Fruit fly (Drosophila melanogaster) whole organism, embryonic: ENCODE results near the gene Grip91.
A peak's percentile ranks its signal among the peaks of the same experiment; 100 is the strongest.

Experiments
- CG10267 ChIP-seq: fragments of 200-800 bp; sonication (Bioruptor generic); optimal IDR thresholded peaks from 2 replicates; lab custom pipeline; 2018; ENCODE audit warnings: missing biosample characterization, mild to moderate bottlenecking, missing genetic modification characterization, moderate library complexity
- CG10321 ChIP-seq: fragments of 200-800 bp; sonication (Bioruptor generic); IDR thresholded peaks from 2 replicates; pipeline ENCODE4 v1.3.6; 2022; ENCODE audit warnings: missing biosample characterization, missing genetic modification characterization
- CG12071 ChIP-seq: fragments of 200-800 bp; sonication (Bioruptor generic); optimal IDR thresholded peaks from 3 replicates; lab custom pipeline; 2018; ENCODE audit warnings: missing biosample characterization, mild to moderate bottlenecking, missing genetic modification characterization
- CG13775 ChIP-seq: fragments of 200-800 bp; sonication (Bioruptor generic); optimal IDR thresholded peaks from 3 replicates; lab custom pipeline; 2017; ENCODE audit warnings: missing biosample characterization, mild to moderate bottlenecking, missing genetic modification characterization
- CG15073 ChIP-seq: fragments of 200-800 bp; sonication (Bioruptor generic); optimal IDR thresholded peaks from 2 replicates; lab custom pipeline; 2016; ENCODE audit warnings: missing biosample characterization, missing genetic modification characterization
- CG15269 ChIP-seq: fragments of 200-800 bp; sonication (Bioruptor generic); optimal IDR thresholded peaks from 2 replicates; lab custom pipeline; 2018; ENCODE audit warnings: missing biosample characterization, mild to moderate bottlenecking, missing genetic modification characterization, moderate library complexity
- CG15696 ChIP-seq: fragments of 200-800 bp; sonication (Bioruptor generic); optimal IDR thresholded peaks from 2 replicates; lab custom pipeline; 2019; ENCODE audit warnings: missing biosample characterization, mild to moderate bottlenecking, missing genetic modification characterization, moderate library complexity
- CG1603 ChIP-seq: fragments of 200-800 bp; sonication (Bioruptor generic); optimal IDR thresholded peaks from 2 replicates; lab custom pipeline; 2019; ENCODE audit warnings: missing biosample characterization, mild to moderate bottlenecking, missing genetic modification characterization, moderate library complexity
- CG1647 ChIP-seq: fragments of 200-800 bp; sonication (Bioruptor generic); optimal IDR thresholded peaks from 3 replicates; lab custom pipeline; 2016; ENCODE audit warnings: missing biosample characterization, missing genetic modification characterization
- CG16815 ChIP-seq: fragments of 200-800 bp; sonication (Bioruptor generic); optimal IDR thresholded peaks from 3 replicates; lab custom pipeline; 2017; ENCODE audit warnings: missing biosample characterization, mild to moderate bottlenecking, missing genetic modification characterization
- CG18476 ChIP-seq: fragments of 200-800 bp; sonication (Bioruptor generic); optimal IDR thresholded peaks from 2 replicates; lab custom pipeline; 2016; ENCODE audit warnings: missing biosample characterization, mild to moderate bottlenecking, missing genetic modification characterization
- CG2129 ChIP-seq: fragments of 200-800 bp; sonication (Bioruptor generic); IDR thresholded peaks from 2 replicates; pipeline ENCODE4 v1.3.6; 2022; ENCODE audit warnings: missing biosample characterization, missing genetic modification characterization; ENCODE audit not compliant: partially characterized antibody
- CG32772 ChIP-seq: fragments of 200-800 bp; sonication (Bioruptor generic); IDR thresholded peaks from 2 replicates; pipeline ENCODE4 v1.3.6; 2022; ENCODE audit warnings: missing biosample characterization, missing genetic modification characterization
- CG3838 ChIP-seq: fragments of 200-800 bp; sonication (Bioruptor generic); optimal IDR thresholded peaks from 3 replicates; lab custom pipeline; 2016; ENCODE audit warnings: missing biosample characterization, missing genetic modification characterization
- CG4360 ChIP-seq: fragments of 200-800 bp; sonication (Bioruptor generic); IDR thresholded peaks from 2 replicates; pipeline ENCODE4 v1.3.6; 2022; ENCODE audit warnings: missing biosample characterization, missing genetic modification characterization
- CG6175 ChIP-seq: fragments of 200-800 bp; sonication (Bioruptor generic); IDR thresholded peaks from 3 replicates; pipeline ENCODE4 v1.3.6; 2022; ENCODE audit warnings: missing biosample characterization, missing genetic modification characterization
- CG6689 ChIP-seq: fragments of 200-800 bp; sonication (Bioruptor generic); IDR thresholded peaks from 2 replicates; pipeline ENCODE4 v1.3.6; 2022; ENCODE audit warnings: missing biosample characterization, missing genetic modification characterization
- CG7987 ChIP-seq: fragments of 200-800 bp; sonication (Bioruptor generic); optimal IDR thresholded peaks from 2 replicates; lab custom pipeline; 2018; ENCODE audit warnings: missing biosample characterization, mild to moderate bottlenecking, missing genetic modification characterization, moderate library complexity
- CG8478 ChIP-seq: fragments of >200 bp; optimal IDR thresholded peaks from 2 replicates; lab custom pipeline; 2018
- CG9215 ChIP-seq: fragments of 200-800 bp; sonication (Bioruptor generic); IDR thresholded peaks from 2 replicates; pipeline ENCODE4 v1.3.6; 2022; ENCODE audit warnings: missing biosample characterization, missing genetic modification characterization
- CG9932 ChIP-seq: fragments of 200-800 bp; sonication (Bioruptor generic); IDR thresholded peaks from 2 replicates; pipeline ENCODE4 v1.3.6; 2022; ENCODE audit warnings: missing biosample characterization, missing genetic modification characterization
- Dad ChIP-seq: fragments of 200-800 bp; sonication (Bioruptor generic); optimal IDR thresholded peaks from 3 replicates; lab custom pipeline; 2016; ENCODE audit warnings: missing biosample characterization, missing genetic modification characterization
- Dip3 ChIP-seq: fragments of 200-800 bp; sonication (Bioruptor generic); optimal IDR thresholded peaks from 3 replicates; lab custom pipeline; 2016; ENCODE audit warnings: missing biosample characterization, missing genetic modification characterization
- Dp ChIP-seq: fragments of 200-800 bp; sonication (Bioruptor generic); optimal IDR thresholded peaks from 2 replicates; lab custom pipeline; 2018; ENCODE audit warnings: missing biosample characterization, mild to moderate bottlenecking, missing genetic modification characterization, moderate library complexity
- Dref ChIP-seq: fragments of 200-800 bp; sonication (Bioruptor generic); IDR thresholded peaks from 2 replicates; pipeline ENCODE4 v1.3.6; 2022; ENCODE audit warnings: missing biosample characterization, missing genetic modification characterization
- Ets65A ChIP-seq: fragments of 200-800 bp; sonication (Bioruptor generic); peaks from one replicate; lab custom pipeline; 2016; ENCODE audit warnings: missing biosample characterization, missing genetic modification characterization
- Fer3 ChIP-seq: fragments of 200-800 bp; sonication (Bioruptor generic); optimal IDR thresholded peaks from 2 replicates; lab custom pipeline; 2018; ENCODE audit warnings: missing biosample characterization, mild to moderate bottlenecking, missing genetic modification characterization, moderate library complexity
- Lhr ChIP-seq: fragments of 200-800 bp; sonication (Bioruptor generic); optimal IDR thresholded peaks from 3 replicates; lab custom pipeline; 2017; ENCODE audit warnings: mild to moderate bottlenecking, missing biosample characterization, missing genetic modification reagents, missing genetic modification characterization
- Lpt ChIP-seq: fragments of >200 bp; optimal IDR thresholded peaks from 2 replicates; lab custom pipeline; 2018; ENCODE audit warnings: missing biosample characterization, missing genetic modification characterization
- Mes4 ChIP-seq: fragments of 200-800 bp; sonication (Bioruptor generic); optimal IDR thresholded peaks from 2 replicates; lab custom pipeline; 2016; ENCODE audit warnings: missing biosample characterization, missing genetic modification characterization
- Nf-YB ChIP-seq: fragments of 200-800 bp; sonication (Bioruptor generic); optimal IDR thresholded peaks from 3 replicates; lab custom pipeline; 2019; ENCODE audit warnings: missing biosample characterization, mild to moderate bottlenecking, missing genetic modification characterization, moderate library complexity
- Nf-YC ChIP-seq: fragments of 200-800 bp; optimal IDR thresholded peaks from 3 replicates; lab custom pipeline; 2019; ENCODE audit warnings: missing biosample characterization, mild to moderate bottlenecking, missing genetic modification characterization, moderate library complexity
- Sry-δ ChIP-seq: fragments of 200-800 bp; sonication (Bioruptor generic); optimal IDR thresholded peaks from 2 replicates; lab custom pipeline; 2016; ENCODE audit warnings: missing biosample characterization, missing genetic modification characterization
- Usf ChIP-seq: fragments of 200-800 bp; sonication (Bioruptor generic); optimal IDR thresholded peaks from 2 replicates; lab custom pipeline; 2017; ENCODE audit warnings: missing genotype, missing biosample characterization, missing genetic modification characterization
- bowl ChIP-seq: fragments of 200-800 bp; sonication (Bioruptor generic); IDR thresholded peaks from 2 replicates; pipeline ENCODE4 v1.3.6; 2022; ENCODE audit warnings: missing biosample characterization, missing genetic modification characterization
- cas ChIP-seq: fragments of 200-800 bp; sonication (Bioruptor generic); IDR thresholded peaks from 2 replicates; pipeline ENCODE4 v1.3.6; 2022; ENCODE audit warnings: missing biosample characterization, missing genetic modification characterization
- corto ChIP-seq: fragments of 200-800 bp; sonication (Bioruptor generic); optimal IDR thresholded peaks from 2 replicates; lab custom pipeline; 2016; ENCODE audit warnings: missing biosample characterization, mild to moderate bottlenecking, missing genetic modification characterization, moderate library complexity
- dpn ChIP-seq, 2 experiments: fragments of 200-800 bp; sonication (Bioruptor generic); optimal IDR thresholded peaks; 3 replicates each; lab custom pipeline; 2016; ENCODE audit warnings: missing biosample characterization in 2 of 2, missing genetic modification characterization in 2 of 2
- ewg ChIP-seq: fragments of 200-800 bp; sonication (Bioruptor generic); optimal IDR thresholded peaks from 3 replicates; lab custom pipeline; 2017; ENCODE audit warnings: mild to moderate bottlenecking, missing biosample characterization, missing genetic modification reagents, missing genetic modification characterization
- grau ChIP-seq: fragments of 200-800 bp; optimal IDR thresholded peaks from 3 replicates; lab custom pipeline; 2019; ENCODE audit warnings: missing biosample characterization, mild to moderate bottlenecking, missing genetic modification characterization, moderate library complexity
- jing ChIP-seq: fragments of 200-800 bp; sonication (Bioruptor generic); optimal IDR thresholded peaks from 2 replicates; lab custom pipeline; 2018; ENCODE audit warnings: missing biosample characterization, mild to moderate bottlenecking, missing genetic modification characterization
- kah ChIP-seq: fragments of 200-800 bp; sonication (Bioruptor generic); optimal IDR thresholded peaks from 2 replicates; lab custom pipeline; 2018; ENCODE audit warnings: missing biosample characterization, mild to moderate bottlenecking, missing genetic modification characterization
- maf-S ChIP-seq: fragments of 200-800 bp; sonication (Bioruptor generic); optimal IDR thresholded peaks from 2 replicates; lab custom pipeline; 2016; ENCODE audit warnings: missing biosample characterization, missing genetic modification characterization
- nerfin-2 ChIP-seq: fragments of 200-800 bp; sonication (Bioruptor generic); IDR thresholded peaks from 2 replicates; pipeline ENCODE4 v1.3.6; 2022; ENCODE audit warnings: missing biosample characterization, missing genetic modification characterization; ENCODE audit not compliant: partially characterized antibody
- pfk ChIP-seq: fragments of 200-800 bp; sonication (Bioruptor generic); optimal IDR thresholded peaks from 2 replicates; lab custom pipeline; 2018; ENCODE audit warnings: missing biosample characterization, mild to moderate bottlenecking, missing genetic modification characterization, moderate library complexity
- ranshi ChIP-seq: fragments of 200-800 bp; sonication (Bioruptor generic); IDR thresholded peaks from 2 replicates; pipeline ENCODE4 v1.3.6; 2022; ENCODE audit warnings: missing biosample characterization, missing genetic modification characterization
- sd ChIP-seq: fragments of 200-800 bp; sonication (Bioruptor generic); optimal IDR thresholded peaks from 3 replicates; lab custom pipeline; 2018; ENCODE audit warnings: missing biosample characterization, mild to moderate bottlenecking, missing genetic modification characterization, moderate library complexity
- stc ChIP-seq: fragments of 200-800 bp; sonication (Bioruptor generic); IDR thresholded peaks from 2 replicates; pipeline ENCODE4 v1.3.6; 2022; ENCODE audit warnings: missing biosample characterization, missing genetic modification characterization
- stwl ChIP-seq: fragments of 200-800 bp; sonication (Bioruptor generic); optimal IDR thresholded peaks from 3 replicates; lab custom pipeline; 2018; ENCODE audit warnings: missing biosample characterization, mild to moderate bottlenecking, missing genetic modification characterization, moderate library complexity
- sug ChIP-seq: fragments of 200-800 bp; optimal IDR thresholded peaks from 2 replicates; lab custom pipeline; 2019; ENCODE audit warnings: missing biosample characterization, mild to moderate bottlenecking, missing genetic modification characterization, moderate library complexity
- trh ChIP-seq: fragments of 200-800 bp; sonication (Bioruptor generic); optimal IDR thresholded peaks from 2 replicates; lab custom pipeline; 2016; ENCODE audit warnings: missing biosample characterization, missing genetic modification characterization
- usp ChIP-seq: fragments of >200 bp; optimal IDR thresholded peaks from 2 replicates; lab custom pipeline; 2017; ENCODE audit warnings: missing biosample characterization, missing genetic modification characterization

Gene Grip91

dm6 chrX:13762372-13762883, 17.9 kb upstream of the Grip91 start, which contains the start of gene rdgB (continued):
- peak; percentile 23 for TF ChIP-seq CG12071 (GFP tag; lab: Kevin White, UChicago)
- TF ChIP-seq Ets65A (GFP tag; lab: Kevin White, UChicago): peak; percentile 89
- TF ChIP-seq CG13775 (GFP tag; lab: Kevin White, UChicago): peak; percentile 81
- no peak for TF ChIP-seq nerfin-2 (GFP tag; lab: Robert Waterston, UW)
- TF ChIP-seq CG18476 (GFP tag; lab: Kevin White, UChicago): peak; percentile 72
- peak; percentile 56 for TF ChIP-seq Nf-YB (GFP tag; lab: Kevin White, UChicago)
- peak; percentile 77 for TF ChIP-seq pfk
- TF ChIP-seq CG15269: peak; percentile 84
- TF ChIP-seq Dad (GFP tag; lab: Kevin White, UChicago): no peak
- TF ChIP-seq CG1603 (tag; lab: Kevin White, UChicago): peak; percentile 31
- peak; percentile 39 for TF ChIP-seq CG32772 (GFP tag; lab: Robert Waterston, UW)
- no peak for TF ChIP-seq CG3838 (GFP tag; lab: Kevin White, UChicago)
- TF ChIP-seq CG1647 (GFP tag; lab: Kevin White, UChicago): no peak
- no peak for TF ChIP-seq usp (GFP tag; lab: Kevin White, UChicago)
- no peak for TF ChIP-seq sd (tag; lab: Kevin White, UChicago)
- peak; percentile 65; the same call in 1 of the 2 replicates for TF ChIP-seq ranshi (GFP tag; lab: Robert Waterston, UW)
- peak; percentile 30; the same call in 1 of the 2 replicates for TF ChIP-seq stc (GFP tag; lab: Robert Waterston, UW)
- TF ChIP-seq jing: peak; percentile 7
- no peak for TF ChIP-seq Dref (GFP tag; lab: Robert Waterston, UW)
- peak; percentile 75 for TF ChIP-seq Nf-YC (tag; lab: Kevin White, UChicago)
- peak; percentile 68 for TF ChIP-seq CG9932 (GFP tag; lab: Robert Waterston, UW)
- no peak for TF ChIP-seq CG4360 (GFP tag; lab: Robert Waterston, UW)
- no peak for TF ChIP-seq CG6175 (GFP tag; lab: Robert Waterston, UW)
- TF ChIP-seq CG8478 (lab: Kevin White, UChicago): no peak
- TF ChIP-seq Mes4 (GFP tag; lab: Kevin White, UChicago): no peak
- no peak for TF ChIP-seq CG10321 (GFP tag; lab: Robert Waterston, UW)
- peak; percentile 80 for TF ChIP-seq CG6689 (GFP tag; lab: Robert Waterston, UW)
- TF ChIP-seq dpn (GFP tag; optimal IDR thresholded peaks at IDR 0.05; lab: Kevin White, UChicago): peak; percentile 32 to 75
- no peak for TF ChIP-seq CG7987
- TF ChIP-seq CG15073 (GFP tag; lab: Kevin White, UChicago): no peak
- peak; percentile 15 for TF ChIP-seq Lhr
- TF ChIP-seq cas (GFP tag; lab: Robert Waterston, UW): no peak
- peak; percentile 85 for TF ChIP-seq ewg (GFP tag; lab: Kevin White, UChicago)
- TF ChIP-seq CG2129: no peak
- TF ChIP-seq kah (GFP tag; lab: Kevin White, UChicago): peak; percentile 6
- peak; percentile 66 for TF ChIP-seq CG10267 (tag; lab: Kevin White, UChicago)
- no peak for TF ChIP-seq Sry-δ (GFP tag; lab: Kevin White, UChicago)
- no peak for TF ChIP-seq maf-S (GFP tag; lab: Kevin White, UChicago)
- TF ChIP-seq Dp (GFP tag; lab: Kevin White, UChicago): no peak
- peak; percentile 39 for TF ChIP-seq trh (GFP tag; lab: Kevin White, UChicago)
- TF ChIP-seq sug (tag; lab: Kevin White, UChicago): peak; percentile 85
- TF ChIP-seq CG15696 (tag; lab: Kevin White, UChicago): peak; percentile 35
- TF ChIP-seq grau (tag; lab: Kevin White, UChicago): peak; percentile 86
- peak; percentile 70 for TF ChIP-seq CG16815 (GFP tag; lab: Kevin White, UChicago)
- peak; percentile 81 for TF ChIP-seq CG9215 (GFP tag; lab: Robert Waterston, UW)
- TF ChIP-seq Usf (GFP tag; lab: Kevin White, UChicago): peak; percentile 53
- TF ChIP-seq Lpt (GFP tag; lab: Kevin White, UChicago): no peak
- TF ChIP-seq Fer3 (tag; lab: Kevin White, UChicago): peak; percentile 72
- TF ChIP-seq corto (GFP tag; lab: Kevin White, UChicago): no peak
- TF ChIP-seq Dip3 (GFP tag; lab: Kevin White, UChicago): peak; percentile 42
- TF ChIP-seq stwl: no peak
- no peak for TF ChIP-seq bowl
